Worm (Caenorhabditis elegans): Measurements from ENCODE around the gene C25A8.2.

- TF ChIP-seq ets-7 (tag; optimal IDR thresholded peaks at IDR 0.05) = no peak
- TF ChIP-seq ama-1 (optimal IDR thresholded peaks at IDR 0.05) = no peak
- no peak for TF ChIP-seq flt-1 (GFP tag; IDR thresholded peaks at IDR 0.05)
- no peak for TF ChIP-seq tra-4 (tag; optimal IDR thresholded peaks at IDR 0.05)
- TF ChIP-seq F13C5.2 (tag; optimal IDR thresholded peaks at IDR 0.05) = no peak
- no peak for TF ChIP-seq pes-1 (GFP tag; IDR thresholded peaks at IDR 0.05)
- no peak for TF ChIP-seq scrt-1 (GFP tag; IDR thresholded peaks at IDR 0.05)
- no peak for TF ChIP-seq tbx-11 (GFP tag; IDR thresholded peaks at IDR 0.05)
- TF ChIP-seq sea-1 (GFP tag; conservative IDR thresholded peaks at IDR 0.05) = no peak
- no peak for TF ChIP-seq ceh-13 (GFP tag; optimal IDR thresholded peaks at IDR 0.05)
- TF ChIP-seq B0310.2 (tag; optimal IDR thresholded peaks at IDR 0.05) = no peak
- no peak for TF ChIP-seq aly-1 (tag; optimal IDR thresholded peaks at IDR 0.05)
- no peak for TF ChIP-seq hmbx-1 (tag; optimal IDR thresholded peaks at IDR 0.05)
Measured at ce11 chrIV:7045362-7045936, 35.8 kb downstream of the C25A8.2 start.

Data from whole organism, early embryonic.